Worm (Caenorhabditis elegans): ENCODE results near the gene cas-1.

The cas-1 gene

DNA sequence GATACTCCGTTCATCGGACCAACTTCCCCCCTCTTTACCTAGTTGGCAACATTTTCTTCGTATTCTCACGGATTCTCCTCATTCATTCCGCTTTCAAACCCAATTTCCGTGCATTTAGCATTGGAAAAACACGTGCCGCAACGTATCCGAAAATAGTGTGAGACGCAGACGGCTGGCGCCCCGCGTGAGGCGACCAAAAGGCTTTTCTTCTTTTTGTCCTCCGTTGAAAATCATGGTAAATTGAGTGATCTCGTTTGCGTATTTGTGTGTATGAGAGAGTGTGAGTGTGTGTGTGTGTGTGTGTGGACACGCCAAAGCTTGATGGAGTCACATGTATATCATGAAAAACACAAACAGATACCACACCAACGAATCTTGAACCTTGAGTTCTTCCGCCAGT is 16.6 kb downstream of the cas-1 start (continued):
- peak; percentile 46 for TF ChIP-seq zip-4 (GFP tag; optimal IDR thresholded peaks at IDR 0.05)
- TF ChIP-seq fos-1 (tag; optimal IDR thresholded peaks at IDR 0.05): peak; percentile 74
- TF ChIP-seq lin-13 (GFP tag; optimal IDR thresholded peaks at IDR 0.05): peak; percentile 89
- peak; percentile 98 for TF ChIP-seq fkh-8 (tag; optimal IDR thresholded peaks at IDR 0.05)
- no peak for TF ChIP-seq alr-1 (tag; optimal IDR thresholded peaks at IDR 0.05; ENCODE audit: borderline replicate concordance)
- peak; percentile 92 for TF ChIP-seq unc-86 (tag; optimal IDR thresholded peaks at IDR 0.05)
- TF ChIP-seq swsn-7 (tag; optimal IDR thresholded peaks at IDR 0.05): peak; percentile 92
- peak; percentile 66 for TF ChIP-seq elt-2 (tag; optimal IDR thresholded peaks at IDR 0.05)
- peak; percentile 98 for TF ChIP-seq nhr-20 (tag; optimal IDR thresholded peaks at IDR 0.05)
- TF ChIP-seq blmp-1 (tag; optimal IDR thresholded peaks at IDR 0.05): peak; percentile 78
- TF ChIP-seq lin-15B (tag; optimal IDR thresholded peaks at IDR 0.05): peak; percentile 23
- TF ChIP-seq fkh-10 (GFP tag; optimal IDR thresholded peaks at IDR 0.05): peak; percentile 98
- no peak for TF ChIP-seq efl-3 (GFP tag; optimal IDR thresholded peaks at IDR 0.05)
- TF ChIP-seq egl-13 (tag; optimal IDR thresholded peaks at IDR 0.05): peak; percentile 90
- TF ChIP-seq efl-1 (optimal IDR thresholded peaks at IDR 0.05): peak; percentile 66 to 80
- peak; percentile 33 to 87 for TF ChIP-seq efl-1 (GFP tag; optimal IDR thresholded peaks at IDR 0.05 in 1 of 2)
- no peak for TF ChIP-seq ces-1 (GFP tag; optimal IDR thresholded peaks at IDR 0.05)
- peak; percentile 36; the same call in 1 of the 2 replicates for TF ChIP-seq unc-98 (GFP tag; IDR thresholded peaks at IDR 0.05)
- peak in 2 of 6 experiments; percentile 77 to 89 for TF ChIP-seq elt-3 (tag; optimal IDR thresholded peaks at IDR 0.05)
- peak; percentile 78 for TF ChIP-seq ceh-8 (GFP tag; optimal IDR thresholded peaks at IDR 0.05)
- peak; percentile 99 for TF ChIP-seq nhr-71 (tag; optimal IDR thresholded peaks at IDR 0.05)
- TF ChIP-seq irx-1 (tag; optimal IDR thresholded peaks at IDR 0.05): peak; percentile 74
- TF ChIP-seq ceh-88 (GFP tag; IDR thresholded peaks at IDR 0.05): peak; percentile 84
- TF ChIP-seq ceh-90 (tag; optimal IDR thresholded peaks at IDR 0.05): no peak
- TF ChIP-seq pqm-1 (tag; optimal IDR thresholded peaks at IDR 0.05): no peak
- TF ChIP-seq vab-15 (tag; optimal IDR thresholded peaks at IDR 0.05): peak; percentile 80
- TF ChIP-seq lin-14 (GFP tag; optimal IDR thresholded peaks at IDR 0.05): peak; percentile 100
- no peak for TF ChIP-seq sptf-1 (tag; optimal IDR thresholded peaks at IDR 0.05)
- no peak for TF ChIP-seq nhr-76 (tag; optimal IDR thresholded peaks at IDR 0.05)
- peak; percentile 72 to 86 (median 81) for TF ChIP-seq ceh-82 (tag; optimal IDR thresholded peaks at IDR 0.05)
- peak; percentile 85 for TF ChIP-seq nhr-11 (tag; optimal IDR thresholded peaks at IDR 0.05)
- peak; percentile 81 for TF ChIP-seq jun-1 (tag; optimal IDR thresholded peaks at IDR 0.05)
- peak; percentile 80 for TF ChIP-seq pax-3 (tag; optimal IDR thresholded peaks at IDR 0.05)
- peak; percentile 91 for TF ChIP-seq nhr-19 (GFP tag; conservative IDR thresholded peaks at IDR 0.05)
- peak; percentile 90 for TF ChIP-seq unc-130 (tag; optimal IDR thresholded peaks at IDR 0.05)
- TF ChIP-seq ceh-63 (GFP tag; optimal IDR thresholded peaks at IDR 0.05): no peak
- no peak for TF ChIP-seq ets-5 (GFP tag; IDR thresholded peaks at IDR 0.05)

- TF ChIP-seq C16A3.4 (tag; optimal IDR thresholded peaks at IDR 0.05): no peak
- TF ChIP-seq lin-14 (GFP tag; optimal IDR thresholded peaks at IDR 0.05): peak; percentile 33
- no peak for TF ChIP-seq isw-1 (GFP tag; IDR thresholded peaks at IDR 0.05)
- no peak for TF ChIP-seq unc-30 (tag; optimal IDR thresholded peaks at IDR 0.05)
- peak; percentile 76 for TF ChIP-seq nhr-85 (tag)
Observed at ce11 chrX:16795978-16796377, 17.5 kb downstream of the cas-1 start, which contains the start of gene aak-2. aak-2 (plus strand) TSS chrX:16796087.

ce11 chrX:16793470-16793869 is 20.0 kb downstream of the cas-1 start:
- TF ChIP-seq elt-2 (tag; optimal IDR thresholded peaks at IDR 0.05): no peak
- TF ChIP-seq fkh-4 (tag; optimal IDR thresholded peaks at IDR 0.05; ENCODE audit: borderline replicate concordance): no peak
- TF ChIP-seq nhr-19 (GFP tag; conservative IDR thresholded peaks at IDR 0.05): peak; percentile 23; the same call in 1 of the 2 replicates
- peak in 1 of 2 experiments; percentile 72 for TF ChIP-seq mdl-1 (tag; optimal IDR thresholded peaks at IDR 0.05)
- no peak for TF ChIP-seq sptf-1 (tag; optimal IDR thresholded peaks at IDR 0.05)
- TF ChIP-seq ceh-8 (GFP tag; optimal IDR thresholded peaks at IDR 0.05): no peak
- no peak for TF ChIP-seq fos-1 (tag; optimal IDR thresholded peaks at IDR 0.05)
- no peak for TF ChIP-seq pag-3 (tag; optimal IDR thresholded peaks at IDR 0.05; ENCODE audit: borderline replicate concordance, insufficient read depth)
- no peak for TF ChIP-seq isw-1 (GFP tag; IDR thresholded peaks at IDR 0.05)
- TF ChIP-seq nhr-77 (tag; optimal IDR thresholded peaks at IDR 0.05): no peak
- TF ChIP-seq sup-37 (GFP tag; optimal IDR thresholded peaks at IDR 0.05): no peak
- no peak for TF ChIP-seq mef-2 (tag; optimal IDR thresholded peaks at IDR 0.05)
- peak; percentile 2 for TF ChIP-seq nhr-20 (tag; optimal IDR thresholded peaks at IDR 0.05)
- no peak for TF ChIP-seq fkh-10 (GFP tag; optimal IDR thresholded peaks at IDR 0.05)
- no peak for TF ChIP-seq dpl-1 (GFP tag; optimal IDR thresholded peaks at IDR 0.05)
- TF ChIP-seq swsn-7 (tag; optimal IDR thresholded peaks at IDR 0.05): peak; percentile 18
- TF ChIP-seq hpl-2 (GFP tag; optimal IDR thresholded peaks at IDR 0.05): no peak
- TF ChIP-seq hlh-4 (tag; optimal IDR thresholded peaks at IDR 0.05): no peak
- no peak for TF ChIP-seq ets-5 (GFP tag; IDR thresholded peaks at IDR 0.05)
